Worm (Caenorhabditis elegans) whole organism, L3 larva: Measurements from ENCODE around the gene C04C11.25.

ENCODE experiments used
- R02D3.7 ChIP-seq: fragments of 150-350 bp; optimal IDR thresholded peaks from 2 replicates; lab custom pipeline; 2014; ENCODE audit warnings: missing biosample characterization, missing genetic modification characterization
- ZK546.5 ChIP-seq: sonication (generic microtip); optimal IDR thresholded peaks from 2 replicates; lab custom pipeline; 2017; ENCODE audit warnings: missing biosample characterization, missing genetic modification characterization
- aly-2 ChIP-seq: fragments of 150-350 bp; optimal IDR thresholded peaks from 2 replicates; lab custom pipeline; 2014; ENCODE audit warnings: missing biosample characterization, missing genetic modification characterization
- ama-1 ChIP-seq: fragments of 150-350 bp; optimal IDR thresholded peaks from 2 replicates; lab custom pipeline; 2018
- ceh-16 ChIP-seq: sonication (generic microtip); optimal IDR thresholded peaks from 2 replicates; lab custom pipeline; 2017; ENCODE audit warnings: missing biosample characterization, missing genetic modification characterization
- ceh-28 ChIP-seq: fragments of 150-350 bp; optimal IDR thresholded peaks from 2 replicates; lab custom pipeline; 2014; ENCODE audit warnings: missing biosample characterization, missing genetic modification reagents, missing genetic modification characterization
- ceh-82 ChIP-seq: fragments of 150-350 bp; optimal IDR thresholded peaks from 2 replicates; lab custom pipeline; 2014; ENCODE audit warnings: missing biosample characterization, missing genetic modification characterization
- ceh-9 ChIP-seq: sonication (generic microtip); optimal IDR thresholded peaks from 2 replicates; lab custom pipeline; 2018; ENCODE audit warnings: missing biosample characterization, missing genetic modification characterization
- daf-12 ChIP-seq: fragments of 150-350 bp; optimal IDR thresholded peaks from 2 replicates; lab custom pipeline; 2014; ENCODE audit warnings: missing biosample characterization, missing genetic modification reagents, missing genetic modification characterization
- egl-27 ChIP-seq: sonication (generic microtip); optimal IDR thresholded peaks from 4 replicates; lab custom pipeline; 2017; ENCODE audit warnings: missing biosample characterization, missing genetic modification reagents, missing genetic modification characterization
- egl-5 ChIP-seq: fragments of 150-350 bp; optimal IDR thresholded peaks from 2 replicates; lab custom pipeline; 2017; ENCODE audit warnings: missing biosample characterization, missing genetic modification reagents, missing genetic modification characterization, inconsistent platforms
- elt-1 ChIP-seq: fragments of 150-350 bp; optimal IDR thresholded peaks from 2 replicates; lab custom pipeline; 2014; ENCODE audit warnings: missing biosample characterization, missing genetic modification characterization
- elt-2 ChIP-seq: sonication (generic microtip); optimal IDR thresholded peaks from 2 replicates; lab custom pipeline; 2016; ENCODE audit warnings: missing genetic modification reagents, mild to moderate bottlenecking, missing genetic modification characterization, missing compliant biosample characterization
- elt-3 ChIP-seq, 3 experiments: fragments of 150-350 bp in 1 of 3; sonication (generic microtip) in 2 of 3; optimal IDR thresholded peaks; 2 replicates in 2 of 3; 4 replicates in 1 of 3; lab custom pipeline; 2014 to 2017; ENCODE audit warnings: missing biosample characterization in 3 of 3, missing genetic modification characterization in 3 of 3
- eor-1 ChIP-seq, 2 experiments: fragments of 150-350 bp; optimal IDR thresholded peaks; 2 replicates each; lab custom pipeline; 2014 to 2018; ENCODE audit warnings: missing biosample characterization in 2 of 2, missing genetic modification characterization in 2 of 2
- fkh-10 ChIP-seq: sonication (generic microtip); optimal IDR thresholded peaks from 2 replicates; lab custom pipeline; 2017; ENCODE audit warnings: missing biosample characterization, missing genetic modification reagents, missing genetic modification characterization
- fkh-2 ChIP-seq: fragments of 150-350 bp; optimal IDR thresholded peaks from 2 replicates; lab custom pipeline; 2014; ENCODE audit warnings: missing biosample characterization, missing genetic modification reagents, missing genetic modification characterization
- fos-1 ChIP-seq: fragments of 150-350 bp; optimal IDR thresholded peaks from 2 replicates; lab custom pipeline; 2014; ENCODE audit warnings: missing biosample characterization, missing genetic modification characterization
- hmg-11 ChIP-seq: sonication (generic microtip); optimal IDR thresholded peaks from 2 replicates; lab custom pipeline; 2016; ENCODE audit warnings: missing genetic modification characterization, missing compliant biosample characterization
- jun-1 ChIP-seq: fragments of 150-350 bp; optimal IDR thresholded peaks from 2 replicates; lab custom pipeline; 2014; ENCODE audit warnings: missing biosample characterization, missing genetic modification reagents, missing genetic modification characterization
- lin-15B ChIP-seq: fragments of 150-350 bp; optimal IDR thresholded peaks from 2 replicates; lab custom pipeline; 2014; ENCODE audit warnings: missing biosample characterization, missing genetic modification characterization
- lin-39 ChIP-seq: fragments of 150-350 bp; optimal IDR thresholded peaks from 2 replicates; lab custom pipeline; 2018; ENCODE audit warnings: missing biosample characterization, missing genetic modification reagents, missing genetic modification characterization
- lsy-12 ChIP-seq: sonication (generic microtip); optimal IDR thresholded peaks from 2 replicates; lab custom pipeline; 2016; ENCODE audit warnings: mild to moderate bottlenecking, missing genetic modification characterization, missing compliant biosample characterization
- mdl-1 ChIP-seq: fragments of 150-350 bp; optimal IDR thresholded peaks from 2 replicates; lab custom pipeline; 2014; ENCODE audit warnings: missing biosample characterization, missing genetic modification characterization
- mml-1 ChIP-seq: fragments of 150-350 bp; sonication (generic microtip); optimal IDR thresholded peaks from 3 replicates; lab custom pipeline; 2014; ENCODE audit warnings: missing biosample characterization, missing genetic modification characterization
- nfya-1 ChIP-seq: sonication (generic microtip); optimal IDR thresholded peaks from 2 replicates; lab custom pipeline; 2017; ENCODE audit warnings: missing genetic modification characterization, mild to moderate bottlenecking, missing compliant biosample characterization, antibody characterized with exemption, moderate library complexity; ENCODE audit not compliant: insufficient read depth
- nhr-11 ChIP-seq: fragments of 150-350 bp; optimal IDR thresholded peaks from 2 replicates; lab custom pipeline; 2014; ENCODE audit warnings: missing biosample characterization, missing genetic modification characterization
- nhr-12 ChIP-seq: fragments of 150-350 bp; optimal IDR thresholded peaks from 2 replicates; lab custom pipeline; 2014; ENCODE audit warnings: missing biosample characterization, missing genetic modification characterization
- nhr-23 ChIP-seq: fragments of 150-350 bp; optimal IDR thresholded peaks from 2 replicates; lab custom pipeline; 2014; ENCODE audit warnings: missing biosample characterization, missing genetic modification reagents, missing genetic modification characterization
- nhr-237 ChIP-seq: fragments of 150-350 bp; optimal IDR thresholded peaks from 2 replicates; lab custom pipeline; 2014; ENCODE audit warnings: missing biosample characterization, missing genetic modification characterization
- nhr-25 ChIP-seq: sonication (generic microtip); optimal IDR thresholded peaks from 2 replicates; lab custom pipeline; 2017; ENCODE audit warnings: missing biosample characterization, missing genetic modification characterization
- nhr-28 ChIP-seq: fragments of 150-350 bp; optimal IDR thresholded peaks from 2 replicates; lab custom pipeline; 2014; ENCODE audit warnings: missing biosample characterization, missing genetic modification characterization
- nhr-43 ChIP-seq: sonication (generic microtip); optimal IDR thresholded peaks from 2 replicates; lab custom pipeline; 2016; ENCODE audit warnings: mild to moderate bottlenecking, missing genetic modification characterization, missing compliant biosample characterization; ENCODE audit not compliant: poor library complexity, severe bottlenecking
- nhr-67 ChIP-seq: fragments of 150-350 bp; optimal IDR thresholded peaks from 2 replicates; lab custom pipeline; 2014; ENCODE audit warnings: missing biosample characterization, missing genetic modification characterization
- nhr-76 ChIP-seq: fragments of 150-350 bp; sonication (generic microtip); optimal IDR thresholded peaks from 5 replicates; lab custom pipeline; 2014; ENCODE audit warnings: missing biosample characterization, missing genetic modification characterization
- nhr-77 ChIP-seq: fragments of 150-350 bp; optimal IDR thresholded peaks from 2 replicates; lab custom pipeline; 2014; ENCODE audit warnings: missing biosample characterization, missing genetic modification characterization
- pha-4 ChIP-seq: fragments of 150-350 bp; optimal IDR thresholded peaks from 2 replicates; lab custom pipeline; 2014; ENCODE audit warnings: missing biosample characterization, missing genetic modification reagents, missing genetic modification characterization
- pqm-1 ChIP-seq: fragments of 150-350 bp; optimal IDR thresholded peaks from 2 replicates; lab custom pipeline; 2017; ENCODE audit warnings: missing biosample characterization, missing genetic modification characterization, inconsistent platforms
- sea-2 ChIP-seq: fragments of 150-350 bp; sonication (generic microtip); optimal IDR thresholded peaks from 4 replicates; lab custom pipeline; 2014; ENCODE audit warnings: missing biosample characterization, missing genetic modification reagents, missing genetic modification characterization
- skn-1 ChIP-seq: fragments of 150-350 bp; optimal IDR thresholded peaks from 2 replicates; lab custom pipeline; 2014; ENCODE audit warnings: missing biosample characterization, missing genetic modification characterization
- snpc-4 ChIP-seq: fragments of 150-350 bp; optimal IDR thresholded peaks from 2 replicates; lab custom pipeline; 2014; ENCODE audit warnings: missing biosample characterization, missing genetic modification characterization
- tbx-2 ChIP-seq: sonication (generic microtip); optimal IDR thresholded peaks from 2 replicates; lab custom pipeline; 2016; ENCODE audit warnings: mild to moderate bottlenecking, missing genetic modification characterization, missing compliant biosample characterization
- unc-39 ChIP-seq: sonication (generic microtip); optimal IDR thresholded peaks from 4 replicates; lab custom pipeline; 2017; ENCODE audit warnings: missing biosample characterization, missing genetic modification characterization
- unc-62 ChIP-seq: fragments of 150-350 bp; sonication (generic microtip); optimal IDR thresholded peaks from 4 replicates; lab custom pipeline; 2014; ENCODE audit warnings: missing biosample characterization, missing genetic modification reagents, missing genetic modification characterization
- zag-1 ChIP-seq: fragments of 150-350 bp; optimal IDR thresholded peaks from 2 replicates; lab custom pipeline; 2014; ENCODE audit warnings: missing biosample characterization, missing genetic modification characterization
- ztf-11 ChIP-seq: fragments of 150-350 bp; optimal IDR thresholded peaks from 2 replicates; lab custom pipeline; 2014; ENCODE audit warnings: missing biosample characterization, missing genetic modification characterization
- ztf-4 ChIP-seq: fragments of 150-350 bp; optimal IDR thresholded peaks from 2 replicates; lab custom pipeline; 2014; ENCODE audit warnings: missing biosample characterization, missing genetic modification characterization

C04C11.25 gene

DNA sequence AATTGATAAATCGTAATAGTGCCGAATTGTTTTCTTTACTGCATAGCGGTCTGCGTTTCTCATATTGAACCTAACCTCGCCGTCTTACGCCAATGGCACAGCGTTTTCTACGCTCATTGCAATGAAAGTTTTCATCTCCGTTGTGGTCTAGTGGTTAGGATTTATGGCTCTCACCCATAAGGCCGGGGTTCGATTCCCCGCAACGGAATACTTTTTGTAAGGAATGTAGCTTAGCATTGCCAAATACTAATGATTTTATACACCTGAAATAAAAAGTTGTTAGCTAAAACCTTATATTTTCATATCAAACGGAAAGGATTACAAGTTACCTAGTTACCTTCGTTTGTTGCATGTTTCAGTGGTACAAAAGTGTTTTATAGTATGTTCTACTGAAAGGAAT is 542 bp upstream of the C04C11.25 start:
- TF ChIP-seq elt-2 (tag; lab: Kevin White, UChicago) (peak; percentile 53), nhr-28 (tag; lab: Kevin White, UChicago) (no peak), eor-1 (tag; optimal IDR thresholded peaks at IDR 0.05; lab: Kevin White, UChicago) (no peak), unc-39 (tag; lab: Kevin White, UChicago) (no peak), nhr-12 (no peak), lsy-12 (peak; percentile 61), daf-12 (no peak), pqm-1 (peak; percentile 1), elt-3 (tag; optimal IDR thresholded peaks at IDR 0.05; lab: Kevin White, UChicago) (no peak), egl-27 (tag; lab: Kevin White, UChicago) (no peak), mdl-1 (tag; lab: Kevin White, UChicago) (no peak), nhr-23 (tag; lab: Kevin White, UChicago) (no peak), lin-39 (tag; lab: Kevin White, UChicago) (peak; percentile 36), mml-1 (tag; lab: Kevin White, UChicago) (no peak), ceh-9 (no peak), fkh-10 (GFP tag; lab: Kevin White, UChicago) (peak; percentile 53), nhr-11 (peak; percentile 30), aly-2 (tag; lab: Kevin White, UChicago) (no peak), ceh-28 (tag; lab: Kevin White, UChicago) (no peak), nhr-76 (peak; percentile 16), ztf-4 (no peak), fos-1 (tag; lab: Kevin White, UChicago) (no peak), pha-4 (tag; lab: Kevin White, UChicago) (peak; percentile 75), nhr-77 (tag; lab: Kevin White, UChicago) (no peak), hmg-11 (tag; lab: Kevin White, UChicago) (peak; percentile 94), ceh-82 (tag; lab: Kevin White, UChicago) (no peak), fkh-2 (tag; lab: Kevin White, UChicago) (no peak), ceh-16 (tag; lab: Kevin White, UChicago) (no peak), zag-1 (tag; lab: Kevin White, UChicago) (no peak), nhr-25 (peak; percentile 36), elt-1 (tag; lab: Kevin White, UChicago) (no peak), jun-1 (tag; lab: Kevin White, UChicago) (peak; percentile 47), egl-5 (tag; lab: Kevin White, UChicago) (peak; percentile 49), R02D3.7 (tag; lab: Kevin White, UChicago) (peak; percentile 24), snpc-4 (tag; lab: Kevin White, UChicago) (peak; percentile 1), lin-15B (tag; lab: Kevin White, UChicago) (peak; percentile 14), nfya-1 (tag; lab: Kevin White, UChicago) (peak; percentile 63), sea-2 (GFP tag; lab: Kevin White, UChicago) (peak; percentile 76), ZK546.5 (tag; lab: Kevin White, UChicago) (no peak), tbx-2 (peak; percentile 74), ama-1 (no peak), unc-62 (GFP tag; lab: Kevin White, UChicago) (no peak), ztf-11 (tag; lab: Kevin White, UChicago) (no peak), nhr-237 (tag; lab: Kevin White, UChicago) (no peak), skn-1 (tag; lab: Kevin White, UChicago) (peak; percentile 56), nhr-43 (peak; percentile 71), nhr-67 (no peak)

DNA sequence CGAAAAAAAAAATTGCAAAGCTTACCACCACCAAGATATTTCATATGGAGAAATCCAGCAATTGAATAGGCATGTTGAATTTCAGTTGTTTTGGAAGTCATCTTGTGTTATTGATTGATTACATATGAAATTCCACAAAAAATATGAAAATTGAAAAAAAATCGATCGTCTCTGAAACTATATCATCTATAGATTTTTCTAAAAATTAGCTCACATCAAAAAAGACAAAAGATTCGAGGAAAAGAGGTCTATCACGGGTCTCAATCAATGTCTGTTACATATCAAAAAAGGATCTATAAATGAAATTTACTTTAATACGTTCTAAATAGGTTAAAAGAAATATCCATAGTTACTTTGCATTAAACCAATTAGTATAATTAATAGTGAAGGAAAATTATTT is 2.8 kb downstream of the C04C11.25 start, which contains the start of gene tbc-19:
Gene tbc-19, minus strand, starts transcription at position 101 of the 400 bp plus-strand sequence.
- TF ChIP-seq nhr-67 (no peak), ztf-4 (no peak), lin-15B (tag; lab: Kevin White, UChicago) (no peak), ceh-82 (tag; lab: Kevin White, UChicago) (no peak), tbx-2 (no peak), ama-1 (no peak), nhr-28 (tag; lab: Kevin White, UChicago) (no peak), fos-1 (tag; lab: Kevin White, UChicago) (no peak), lin-39 (tag; lab: Kevin White, UChicago) (no peak), daf-12 (no peak), egl-5 (tag; lab: Kevin White, UChicago) (no peak), mdl-1 (tag; lab: Kevin White, UChicago) (no peak), unc-39 (tag; lab: Kevin White, UChicago) (no peak), nhr-76 (no peak), jun-1 (tag; lab: Kevin White, UChicago) (no peak), nhr-43 (no peak)
